Worm (Caenorhabditis elegans) whole organism, late embryonic: ENCODE measurements around the gene nspc-3.

ENCODE experiments used
- K02D7.2 ChIP-seq: sonication (generic microtip); optimal IDR thresholded peaks from 2 replicates; lab custom pipeline; 2017; ENCODE audit warnings: mild to moderate bottlenecking, missing genetic modification characterization, missing compliant biosample characterization
- K09A11.1 ChIP-seq: sonication (generic microtip); optimal IDR thresholded peaks from 2 replicates; lab custom pipeline; 2017; ENCODE audit warnings: antibody characterized with exemption, mild to moderate bottlenecking, missing genetic modification characterization, missing compliant biosample characterization; ENCODE audit not compliant: insufficient read depth
- T23F11.4 ChIP-seq: fragments of 200-800 bp; sonication (Bioruptor generic); optimal IDR thresholded peaks from 2 replicates; lab custom pipeline; 2018; ENCODE audit warnings: mild to moderate bottlenecking, missing genetic modification characterization, missing compliant biosample characterization
- Y22D7AL.16 ChIP-seq: sonication (generic microtip); optimal IDR thresholded peaks from 2 replicates; lab custom pipeline; 2016; ENCODE audit warnings: missing genetic modification characterization, missing compliant biosample characterization
- ceh-2 ChIP-seq: sonication (generic microtip); optimal IDR thresholded peaks from 2 replicates; lab custom pipeline; 2016; ENCODE audit warnings: missing genotype, missing genetic modification characterization, missing compliant biosample characterization
- elt-4 ChIP-seq: sonication (generic microtip); optimal IDR thresholded peaks from 2 replicates; lab custom pipeline; 2016; ENCODE audit warnings: missing genetic modification characterization, missing compliant biosample characterization
- ets-4 ChIP-seq: sonication (generic microtip); optimal IDR thresholded peaks from 2 replicates; lab custom pipeline; 2016; ENCODE audit warnings: missing genetic modification characterization, missing compliant biosample characterization
- eyg-1 ChIP-seq: sonication (generic microtip); optimal IDR thresholded peaks from 2 replicates; lab custom pipeline; 2016; ENCODE audit warnings: missing genotype, missing genetic modification characterization, missing compliant biosample characterization
- gmeb-2 ChIP-seq: sonication (generic microtip); optimal IDR thresholded peaks from 2 replicates; lab custom pipeline; 2016; ENCODE audit warnings: missing genetic modification characterization, inconsistent platforms, missing compliant biosample characterization
- hlh-30 ChIP-seq: sonication (generic microtip); optimal IDR thresholded peaks from 2 replicates; lab custom pipeline; 2017; ENCODE audit warnings: antibody characterized with exemption, missing genetic modification characterization, missing compliant biosample characterization; ENCODE audit not compliant: insufficient read depth
- hlh-8 ChIP-seq: sonication (generic microtip); optimal IDR thresholded peaks from 2 replicates; lab custom pipeline; 2016; ENCODE audit warnings: missing genotype, missing genetic modification characterization, missing compliant biosample characterization
- lin-11 ChIP-seq: fragments of 200-800 bp; sonication (Bioruptor generic); optimal IDR thresholded peaks from 2 replicates; lab custom pipeline; 2018; ENCODE audit warnings: mild to moderate bottlenecking, missing genetic modification characterization, missing compliant biosample characterization
- madf-2 ChIP-seq: sonication (generic microtip); optimal IDR thresholded peaks from 2 replicates; lab custom pipeline; 2017; ENCODE audit warnings: missing genetic modification characterization, missing compliant biosample characterization
- mec-3 ChIP-seq: sonication (generic microtip); optimal IDR thresholded peaks from 2 replicates; lab custom pipeline; 2016; ENCODE audit warnings: borderline replicate concordance, missing genetic modification characterization, missing compliant biosample characterization
- npax-4 ChIP-seq: sonication (generic microtip); optimal IDR thresholded peaks from 2 replicates; lab custom pipeline; 2016; ENCODE audit warnings: missing genetic modification characterization, missing compliant biosample characterization
- pat-9 ChIP-seq: fragments of 200-800 bp; sonication (Bioruptor generic); optimal IDR thresholded peaks from 2 replicates; lab custom pipeline; 2018; ENCODE audit warnings: mild to moderate bottlenecking, missing genetic modification characterization, moderate library complexity, missing compliant biosample characterization
- pha-4 ChIP-seq: fragments of 150-350 bp; optimal IDR thresholded peaks from 2 replicates; lab custom pipeline; 2018; ENCODE audit warnings: missing biosample characterization, missing genetic modification reagents, missing genetic modification characterization
- pros-1 ChIP-seq: fragments of 150-350 bp; optimal IDR thresholded peaks from 2 replicates; lab custom pipeline; 2014; ENCODE audit warnings: missing biosample characterization, missing genetic modification reagents, missing genetic modification characterization
- ref-2 ChIP-seq: sonication (generic microtip); optimal IDR thresholded peaks from 2 replicates; lab custom pipeline; 2016; ENCODE audit warnings: missing genetic modification characterization, missing compliant biosample characterization
- rnt-1 ChIP-seq: sonication (generic microtip); optimal IDR thresholded peaks from 2 replicates; lab custom pipeline; 2016; ENCODE audit warnings: missing genetic modification characterization, missing compliant biosample characterization
- sox-2 ChIP-seq: fragments of 200-800 bp; sonication (Bioruptor generic); IDR thresholded peaks from 2 replicates; pipeline ENCODE4 v1.3.6; 2022; ENCODE audit warnings: missing genetic modification reagents, missing genetic modification characterization, missing compliant biosample characterization
- ttx-3 ChIP-seq: sonication (generic microtip); optimal IDR thresholded peaks from 2 replicates; lab custom pipeline; 2016; ENCODE audit warnings: missing genetic modification reagents, missing genetic modification characterization, missing compliant biosample characterization
- unc-3 ChIP-seq, 2 experiments: fragments of 200-800 bp in 1 of 2; sonication (Bioruptor generic) in 1 of 2; sonication (generic microtip) in 1 of 2; conservative IDR thresholded peaks in 1 of 2; optimal IDR thresholded peaks in 1 of 2; 2 replicates each; pipeline versions ENCODE4 v1.3.6 to Lab custom; 2016 to 2022; ENCODE audit warnings: missing compliant biosample characterization in 2 of 2, missing genetic modification characterization in 2 of 2, missing genetic modification reagents in 1 of 2
- unc-42 ChIP-seq: sonication (generic microtip); optimal IDR thresholded peaks from 2 replicates; lab custom pipeline; 2016; ENCODE audit warnings: missing genotype, missing genetic modification characterization, missing compliant biosample characterization
- unc-55 ChIP-seq: sonication (generic microtip); optimal IDR thresholded peaks from 2 replicates; lab custom pipeline; 2017; ENCODE audit warnings: missing biosample characterization, missing genetic modification reagents, missing genetic modification characterization
- unc-86 ChIP-seq: sonication (generic microtip); optimal IDR thresholded peaks from 2 replicates; lab custom pipeline; 2016; ENCODE audit warnings: missing genetic modification characterization, missing compliant biosample characterization

nspc-3 gene

ce11 chrX:8582767-8583360 is 46.0 kb downstream of the nspc-3 start:
- TF ChIP-seq sox-2 (GFP tag; lab: Robert Waterston, UW) = no peak
- TF ChIP-seq hlh-30 (tag; lab: Kevin White, UChicago) = no peak
- no peak for TF ChIP-seq rnt-1 (tag; lab: Kevin White, UChicago)
- TF ChIP-seq ets-4 = no peak
- no peak for TF ChIP-seq unc-86 (tag; lab: Kevin White, UChicago)
- TF ChIP-seq Y22D7AL.16 = no peak
- TF ChIP-seq K02D7.2 = no peak
- no peak for TF ChIP-seq madf-2 (tag; lab: Kevin White, UChicago)
- TF ChIP-seq lin-11 (tag; lab: Kevin White, UChicago) = no peak
- TF ChIP-seq pha-4 = no peak
- TF ChIP-seq pat-9 (tag; lab: Kevin White, UChicago) = no peak
- no peak for TF ChIP-seq eyg-1 (tag; lab: Kevin White, UChicago)
- TF ChIP-seq gmeb-2 = no peak
- no peak for TF ChIP-seq npax-4 (tag; lab: Kevin White, UChicago)

- TF ChIP-seq ceh-2 (tag; lab: Kevin White, UChicago) (no peak), pros-1 (tag; lab: Kevin White, UChicago) (no peak), npax-4 (tag; lab: Kevin White, UChicago) (no peak), T23F11.4 (no peak), ttx-3 (tag; lab: Kevin White, UChicago) (no peak), unc-3 (GFP tag; conservative IDR thresholded peaks at IDR 0.05; lab: Robert Waterston, UW) (no peak), unc-3 (tag; optimal IDR thresholded peaks at IDR 0.05; lab: Kevin White, UChicago) (no peak), pha-4 (no peak), K09A11.1 (tag; lab: Kevin White, UChicago) (no peak), unc-55 (GFP tag; lab: Kevin White, UChicago) (no peak), hlh-8 (no peak), ref-2 (tag; lab: Kevin White, UChicago) (no peak), eyg-1 (tag; lab: Kevin White, UChicago) (no peak)
Observed at ce11 chrX:8584825-8585384, 48.0 kb downstream of the nspc-3 start.

ce11 chrX:8585837-8586236 is 48.9 kb downstream of the nspc-3 start, which contains the start of gene F18E9.3:
F18E9.3 (plus strand) TSS chrX:8586147.
- TF ChIP-seq mec-3 (tag; lab: Kevin White, UChicago) (no peak), unc-42 (tag; lab: Kevin White, UChicago) (no peak), elt-4 (tag; lab: Kevin White, UChicago) (no peak)
